Fruit fly (Drosophila melanogaster) whole organism, wandering third instar larva: ENCODE data around the gene Imp.

ENCODE experiments used
- CrebA ChIP-seq: fragments of 200-800 bp; sonication (Bioruptor generic); optimal IDR thresholded peaks from 2 replicates; lab custom pipeline; 2016; ENCODE audit warnings: missing biosample characterization, mild to moderate bottlenecking, missing genetic modification characterization, borderline replicate concordance
- Dif ChIP-seq: fragments of 200-275, 200-300 bp; sonication (Bioruptor generic); optimal IDR thresholded peaks from 2 replicates; lab custom pipeline; 2018; ENCODE audit warnings: missing biosample characterization, missing genetic modification characterization; ENCODE audit not compliant: partially characterized antibody
- HLH106 ChIP-seq: fragments of 200-800 bp; optimal IDR thresholded peaks from 3 replicates; lab custom pipeline; 2019; ENCODE audit warnings: missing biosample characterization, mild to moderate bottlenecking, missing genetic modification characterization, moderate library complexity
- Hnf4 ChIP-seq: fragments of 200-800 bp; sonication (Bioruptor generic); optimal IDR thresholded peaks from 2 replicates; lab custom pipeline; 2016; ENCODE audit warnings: missing biosample characterization, mild to moderate bottlenecking, missing genetic modification characterization
- Hr78 ChIP-seq: fragments of >200 bp; optimal IDR thresholded peaks from 2 replicates; lab custom pipeline; 2017; ENCODE audit warnings: missing biosample characterization, missing genetic modification characterization
- Jra ChIP-seq: sonication (Bioruptor generic); optimal IDR thresholded peaks from 2 replicates; lab custom pipeline; 2016; ENCODE audit warnings: missing biosample characterization, missing genetic modification characterization
- Rel ChIP-seq, 2 experiments: fragments of 200-800 bp; sonication (Bioruptor generic) in 1 of 2; optimal IDR thresholded peaks; 2 replicates in 1 of 2; 3 replicates in 1 of 2; lab custom pipeline; 2016 to 2019; ENCODE audit warnings: mild to moderate bottlenecking in 2 of 2, missing biosample characterization in 2 of 2, missing genetic modification characterization in 2 of 2, moderate library complexity in 1 of 2
- Sp1 ChIP-seq: fragments of 200-800 bp; sonication (Bioruptor generic); optimal IDR thresholded peaks from 3 replicates; lab custom pipeline; 2019; ENCODE audit warnings: missing biosample characterization, mild to moderate bottlenecking, missing genetic modification characterization, moderate library complexity
- Vsx2 ChIP-seq: fragments of 200-300, 225-300 bp; sonication (Bioruptor generic); optimal IDR thresholded peaks from 2 replicates; lab custom pipeline; 2018; ENCODE audit warnings: missing biosample characterization, missing genetic modification characterization; ENCODE audit not compliant: partially characterized antibody
- br ChIP-seq: fragments of 200-800 bp; sonication (Bioruptor generic); optimal IDR thresholded peaks from 2 replicates; lab custom pipeline; 2016; ENCODE audit warnings: missing biosample characterization, missing genetic modification characterization
- brk ChIP-seq: fragments of 200-800 bp; sonication (Bioruptor generic); optimal IDR thresholded peaks from 2 replicates; lab custom pipeline; 2016; ENCODE audit warnings: missing biosample characterization, mild to moderate bottlenecking, missing genetic modification characterization
- dl ChIP-seq, 2 experiments: fragments of 175-275, 200-275 bp in 1 of 2; fragments of 200-275 bp in 1 of 2; sonication (Bioruptor generic); optimal IDR thresholded peaks; lab custom pipeline; 2018; ENCODE audit warnings: mild to moderate bottlenecking in 2 of 2, missing biosample characterization in 2 of 2, missing genetic modification characterization in 2 of 2, moderate library complexity in 2 of 2; ENCODE audit not compliant: partially characterized antibody in 2 of 2, insufficient read depth in 1 of 2
- dmrt93B ChIP-seq: fragments of 200-800 bp; sonication (Bioruptor generic); optimal IDR thresholded peaks from 2 replicates; lab custom pipeline; 2018; ENCODE audit warnings: missing biosample characterization, mild to moderate bottlenecking, missing genetic modification characterization
- ey ChIP-seq: fragments of 200-800 bp; sonication (Bioruptor generic); optimal IDR thresholded peaks from 2 replicates; lab custom pipeline; 2016; ENCODE audit warnings: missing biosample characterization, missing genetic modification characterization
- foxo ChIP-seq, 2 experiments: fragments of 200-800 bp; sonication (Bioruptor generic); optimal IDR thresholded peaks; 2 replicates in 1 of 2; 3 replicates in 1 of 2; lab custom pipeline; 2016 to 2017; ENCODE audit warnings: missing biosample characterization in 2 of 2, missing genetic modification characterization in 2 of 2
- fru ChIP-seq: fragments of 200-800 bp; sonication (Bioruptor generic); optimal IDR thresholded peaks from 3 replicates; lab custom pipeline; 2016; ENCODE audit warnings: missing biosample characterization, mild to moderate bottlenecking, missing genetic modification characterization
- h ChIP-seq: fragments of 200-800 bp; sonication (Bioruptor generic); optimal IDR thresholded peaks from 3 replicates; lab custom pipeline; 2016; ENCODE audit warnings: missing biosample characterization, mild to moderate bottlenecking, missing genetic modification characterization
- jim ChIP-seq: fragments of 175-275, 200-325 bp; sonication (Bioruptor generic); optimal IDR thresholded peaks from 2 replicates; lab custom pipeline; 2016; ENCODE audit warnings: missing biosample characterization, mild to moderate bottlenecking, missing genetic modification characterization
- lola ChIP-seq: fragments of >200 bp; optimal IDR thresholded peaks from 2 replicates; lab custom pipeline; 2017; ENCODE audit warnings: missing biosample characterization, missing genetic modification characterization
- pan ChIP-seq: fragments of >200 bp; optimal IDR thresholded peaks from 2 replicates; lab custom pipeline; 2017
- psq ChIP-seq: fragments of 200-800 bp; sonication (Bioruptor generic); optimal IDR thresholded peaks from 3 replicates; lab custom pipeline; 2017; ENCODE audit warnings: missing biosample characterization, mild to moderate bottlenecking, missing genetic modification characterization, moderate library complexity
- sage ChIP-seq: fragments of 200-800 bp; sonication (Bioruptor generic); optimal IDR thresholded peaks from 2 replicates; lab custom pipeline; 2016; ENCODE audit warnings: missing biosample characterization, mild to moderate bottlenecking, missing genetic modification characterization
- sv ChIP-seq: fragments of 200-800 bp; sonication (Bioruptor generic); optimal IDR thresholded peaks from 3 replicates; lab custom pipeline; 2016; ENCODE audit warnings: missing biosample characterization, missing genetic modification characterization
- usp ChIP-seq: fragments of >200 bp; optimal IDR thresholded peaks from 2 replicates; lab custom pipeline; 2017; ENCODE audit warnings: missing biosample characterization, missing genetic modification characterization
- woc ChIP-seq: sonication (Bioruptor generic); optimal IDR thresholded peaks from 2 replicates; lab custom pipeline; 2016; ENCODE audit warnings: missing biosample characterization, mild to moderate bottlenecking, missing genetic modification characterization

The Imp gene

dm6 chrX:10741754-10742577 lies 82.1 kb downstream of the Imp start:
- TF ChIP-seq dmrt93B (GFP tag; lab: Kevin White, UChicago) (no peak), Hnf4 (GFP tag; lab: Kevin White, UChicago) (peak; percentile 7), CrebA (GFP tag; lab: Kevin White, UChicago) (no peak), lola (no peak), Sp1 (GFP tag; lab: Kevin White, UChicago) (peak; percentile 35), dl (GFP tag; optimal IDR thresholded peaks at IDR 0.05; lab: Kevin White, UChicago; ENCODE audit: insufficient read depth in 1 of 2, partially characterized antibody in 2 of 2) (no peak), fru (GFP tag; lab: Kevin White, UChicago) (peak; percentile 21), psq (GFP tag; lab: Kevin White, UChicago) (peak; percentile 88), Jra (GFP tag; lab: Kevin White, UChicago) (peak; percentile 25)

dm6 chrX:10740953-10741500 lies 83.0 kb downstream of the Imp start:
- peak; percentile 10 for TF ChIP-seq woc (GFP tag; lab: Kevin White, UChicago)
- peak; percentile 42 for TF ChIP-seq HLH106 (tag; lab: Kevin White, UChicago)
- TF ChIP-seq Sp1 (GFP tag; lab: Kevin White, UChicago) = peak; percentile 49
- no peak for TF ChIP-seq dmrt93B (GFP tag; lab: Kevin White, UChicago)
- TF ChIP-seq fru (GFP tag; lab: Kevin White, UChicago) = peak; percentile 34
- TF ChIP-seq foxo (GFP tag; optimal IDR thresholded peaks at IDR 0.05; lab: Kevin White, UChicago) = peak in 1 of 2 experiments; percentile 46
- TF ChIP-seq, all 38 proteins: peak for 5

dm6 chrX:10739614-10740436 lies 84.3 kb downstream of the Imp start:
- TF ChIP-seq sv (GFP tag; lab: Kevin White, UChicago) (no peak), dl (GFP tag; optimal IDR thresholded peaks at IDR 0.05; lab: Kevin White, UChicago; ENCODE audit: insufficient read depth in 1 of 2, partially characterized antibody in 2 of 2) (no peak), foxo (GFP tag; optimal IDR thresholded peaks at IDR 0.05; lab: Kevin White, UChicago) (no peak), CrebA (GFP tag; lab: Kevin White, UChicago) (no peak), lola (no peak), usp (GFP tag; lab: Kevin White, UChicago) (no peak), Sp1 (GFP tag; lab: Kevin White, UChicago) (no peak), Rel (GFP tag; optimal IDR thresholded peaks at IDR 0.05; lab: Kevin White, UChicago) (no peak), Rel (tag; optimal IDR thresholded peaks at IDR 0.05; lab: Kevin White, UChicago) (no peak), ey (GFP tag; lab: Kevin White, UChicago) (no peak), br (GFP tag; lab: Kevin White, UChicago) (no peak), pan (no peak), psq (GFP tag; lab: Kevin White, UChicago) (no peak), h (GFP tag; lab: Kevin White, UChicago) (no peak), Jra (GFP tag; lab: Kevin White, UChicago) (no peak), sage (GFP tag; lab: Kevin White, UChicago) (no peak), brk (GFP tag; lab: Kevin White, UChicago) (no peak), fru (GFP tag; lab: Kevin White, UChicago) (no peak), Hr78 (no peak), jim (GFP tag; lab: Kevin White, UChicago) (no peak), Vsx2 (GFP tag; lab: Kevin White, UChicago) (no peak)

- peak; percentile 48 for TF ChIP-seq fru (GFP tag; lab: Kevin White, UChicago)
- TF ChIP-seq Dif (GFP tag; lab: Kevin White, UChicago) = peak; percentile 51
- peak; percentile 56 for TF ChIP-seq CrebA (GFP tag; lab: Kevin White, UChicago)
- TF ChIP-seq psq (GFP tag; lab: Kevin White, UChicago) = peak; percentile 70
- TF ChIP-seq woc (GFP tag; lab: Kevin White, UChicago) = no peak
- peak; percentile 64 for TF ChIP-seq Vsx2 (GFP tag; lab: Kevin White, UChicago)
- peak; percentile 14 for TF ChIP-seq h (GFP tag; lab: Kevin White, UChicago)
- peak; percentile 45 for TF ChIP-seq sage (GFP tag; lab: Kevin White, UChicago)
- TF ChIP-seq dl (GFP tag; optimal IDR thresholded peaks at IDR 0.05; lab: Kevin White, UChicago; ENCODE audit: insufficient read depth in 1 of 2, partially characterized antibody in 2 of 2) = peak; percentile 20 to 82
- TF ChIP-seq Rel (GFP tag; optimal IDR thresholded peaks at IDR 0.05; lab: Kevin White, UChicago) = no peak
- no peak for TF ChIP-seq Rel (tag; optimal IDR thresholded peaks at IDR 0.05; lab: Kevin White, UChicago)
- TF ChIP-seq sv (GFP tag; lab: Kevin White, UChicago) = no peak
Observed at dm6 chrX:10738835-10739371, 85.2 kb downstream of the Imp start.
